Fruit fly (Drosophila melanogaster): ENCODE results near the gene Blos3.

Gene Blos3

DNA sequence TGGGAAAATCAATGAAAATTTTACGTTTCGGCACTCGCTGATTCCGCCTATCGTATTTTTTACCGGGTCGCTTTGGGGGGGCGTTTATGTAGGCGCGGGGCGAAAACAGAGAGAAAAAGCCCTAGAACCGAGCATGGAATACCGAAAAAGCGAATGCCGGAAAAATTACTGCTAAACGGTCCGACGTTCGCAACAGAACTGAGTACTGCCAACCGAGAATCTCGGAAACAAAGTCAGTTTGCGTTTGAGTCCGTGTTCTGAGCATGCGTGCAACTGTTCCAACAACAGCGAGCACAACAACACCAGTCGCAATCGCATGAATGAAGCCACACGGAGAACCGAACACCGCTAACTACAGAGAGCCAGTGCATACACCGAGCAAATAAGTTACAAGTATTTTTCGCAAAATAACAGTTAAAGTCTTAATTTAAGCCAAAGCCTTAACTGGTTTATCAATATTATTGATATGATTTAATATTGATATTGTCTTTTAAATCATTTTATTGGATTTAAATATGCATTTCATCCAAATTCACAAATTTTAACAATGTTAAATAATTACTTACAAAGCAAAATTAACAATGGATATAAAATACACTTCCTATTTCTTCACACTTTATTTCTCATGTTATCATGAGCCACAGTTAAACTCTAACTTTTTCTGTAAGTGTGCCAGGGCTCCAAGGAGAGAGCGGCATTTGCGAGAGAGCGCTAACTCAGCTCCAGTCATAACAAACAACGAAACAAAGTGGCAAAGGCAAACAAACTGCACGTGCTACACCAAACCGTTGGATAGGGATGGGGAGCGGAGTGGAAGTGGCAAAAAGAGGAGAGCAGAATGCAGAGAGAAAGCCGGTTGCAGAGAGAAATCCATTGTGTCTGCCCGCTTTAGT is 20.5 kb downstream of the Blos3 start, which contains the start of gene CG3961 (continued):
- TF ChIP-seq mam (GFP tag; optimal IDR thresholded peaks at IDR 0.05) (peak; percentile 82), Adf1 (GFP tag; IDR thresholded peaks at IDR 0.05) (peak; percentile 40), sug (tag; optimal IDR thresholded peaks at IDR 0.05) (peak; percentile 94), CG11093 (GFP tag; IDR thresholded peaks at IDR 0.05) (peak; percentile 92), CG15479 (GFP tag; optimal IDR thresholded peaks at IDR 0.05) (peak; percentile 37), CG3726 (GFP tag; IDR thresholded peaks at IDR 0.05) (peak; percentile 90; the same call in 1 of the 3 replicates), Aef1 (GFP tag; IDR thresholded peaks at IDR 0.05) (peak; percentile 84), fd64A (GFP tag; optimal IDR thresholded peaks at IDR 0.05) (peak; percentile 90), CG15696 (tag; optimal IDR thresholded peaks at IDR 0.05) (peak; percentile 94), CG12769 (tag; optimal IDR thresholded peaks at IDR 0.05) (peak; percentile 92), CG2875 (GFP tag; optimal IDR thresholded peaks at IDR 0.05) (peak; percentile 98), eve (GFP tag; optimal IDR thresholded peaks at IDR 0.05) (peak; percentile 58 to 100), CG13624 (GFP tag; optimal IDR thresholded peaks at IDR 0.05) (peak; percentile 78), CG10209 (GFP tag; optimal IDR thresholded peaks at IDR 0.05) (peak; percentile 98), gro (GFP tag; optimal IDR thresholded peaks at IDR 0.05) (no peak), ato (GFP tag; IDR thresholded peaks at IDR 0.05; ENCODE audit: partially characterized antibody) (no peak; the same call in 1 of the 2 replicates), GATAe (GFP tag; conservative IDR thresholded peaks at IDR 0.05) (peak; percentile 66), NC2α (GFP tag; optimal IDR thresholded peaks at IDR 0.05) (peak; percentile 80), pita (GFP tag; optimal IDR thresholded peaks at IDR 0.05) (no peak), CG12071 (GFP tag; optimal IDR thresholded peaks at IDR 0.05) (peak; percentile 72), CG31224 (GFP tag; IDR thresholded peaks at IDR 0.05) (peak; percentile 68), CG12744 (GFP tag; optimal IDR thresholded peaks at IDR 0.05) (peak; percentile 80), Max (GFP tag; optimal IDR thresholded peaks at IDR 0.05) (peak; percentile 96), Taf1 (GFP tag; IDR thresholded peaks at IDR 0.05) (peak; percentile 51; the same call in 1 of the 2 replicates), CG11695 (GFP tag; IDR thresholded peaks at IDR 0.05) (peak; percentile 97), CG5953 (GFP tag; IDR thresholded peaks at IDR 0.05) (no peak), Ada2b (GFP tag; IDR thresholded peaks at IDR 0.05) (peak; percentile 80), CG11504 (tag; optimal IDR thresholded peaks at IDR 0.05) (peak; percentile 98), Hand (GFP tag; optimal IDR thresholded peaks at IDR 0.05) (peak; percentile 96), Kr (GFP tag; optimal IDR thresholded peaks at IDR 0.05) (peak; percentile 19), CG7786 (GFP tag; optimal IDR thresholded peaks at IDR 0.05) (peak; percentile 82), Lhr (GFP tag; optimal IDR thresholded peaks at IDR 0.05) (peak; percentile 95), CG3847 (GFP tag; IDR thresholded peaks at IDR 0.05) (peak; percentile 88), CG2129 (GFP tag; IDR thresholded peaks at IDR 0.05; ENCODE audit: partially characterized antibody) (no peak), CG1603 (tag; optimal IDR thresholded peaks at IDR 0.05) (peak; percentile 90), kni (GFP tag; optimal IDR thresholded peaks at IDR 0.05) (peak; percentile 86), CG7745 (tag; optimal IDR thresholded peaks at IDR 0.05) (no peak), Hmr (GFP tag; optimal IDR thresholded peaks at IDR 0.05) (peak; percentile 98), slou (GFP tag; optimal IDR thresholded peaks at IDR 0.05) (peak; percentile 91), Hr51 (GFP tag; optimal IDR thresholded peaks at IDR 0.05) (peak; percentile 91 to 99), sob (GFP tag; IDR thresholded peaks at IDR 0.05) (peak; percentile 90), pnt (GFP tag; optimal IDR thresholded peaks at IDR 0.05) (peak; percentile 83), bsh (GFP tag; optimal IDR thresholded peaks at IDR 0.05) (peak; percentile 97 to 98), CG14014 (GFP tag; IDR thresholded peaks at IDR 0.05) (peak; percentile 88), CG1792 (GFP tag; optimal IDR thresholded peaks at IDR 0.05) (peak; percentile 63), zfh1 (GFP tag; IDR thresholded peaks at IDR 0.05) (peak; percentile 85), Lim3 (GFP tag; IDR thresholded peaks at IDR 0.05) (no peak; the same call in 1 of the 2 replicates), Chrac-16 (GFP tag; optimal IDR thresholded peaks at IDR 0.05) (peak; percentile 96)
